Fruit fly (Drosophila melanogaster): ENCODE results near the gene qjt.

Gene qjt

dm6 chr3L:17478826-17479225 is at the start of gene qjt, which contains the start of gene CG13733:
Gene qjt (plus strand): TSS chr3L:17479096.
Gene CG13733 (minus strand): TSS chr3L:17478926.
- no peak for TF ChIP-seq Ets98B (GFP tag; IDR thresholded peaks at IDR 0.05)
- TF ChIP-seq CG13204 (GFP tag; optimal IDR thresholded peaks at IDR 0.05) = no peak

DNA sequence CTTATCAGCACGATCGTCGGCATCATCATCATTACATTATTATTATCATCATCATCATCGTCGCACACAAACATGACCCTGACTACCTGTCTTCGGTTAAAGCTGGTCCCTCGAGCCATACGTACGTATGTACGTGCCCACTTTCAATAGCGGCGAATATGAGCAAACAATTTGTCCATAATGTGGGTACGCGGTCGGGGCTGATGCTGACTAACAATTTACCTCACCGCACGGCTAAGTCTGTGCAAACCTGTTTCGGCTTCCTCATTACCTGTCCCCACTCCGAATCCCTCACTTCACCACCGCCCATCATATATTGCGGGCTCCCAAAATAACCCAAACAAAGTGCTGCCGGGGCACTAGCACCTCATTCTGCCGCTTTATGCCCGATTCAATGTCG is 48.5 kb upstream of the qjt start:
- TF ChIP-seq CG15710 (tag; optimal IDR thresholded peaks at IDR 0.05) (no peak), Pif1A (GFP tag; optimal IDR thresholded peaks at IDR 0.05) (no peak), EcR (GFP tag; optimal IDR thresholded peaks at IDR 0.05) (peak; percentile 39), fd96Ca (GFP tag; IDR thresholded peaks at IDR 0.05) (0 out of 3 replicates have a peak, but pooled peaks have one; percentile 23), gl (tag; optimal IDR thresholded peaks at IDR 0.05) (no peak), CG17806 (tag; optimal IDR thresholded peaks at IDR 0.05) (no peak), CG9948 (tag; optimal IDR thresholded peaks at IDR 0.05) (no peak), CG34367 (tag; optimal IDR thresholded peaks at IDR 0.05) (no peak), CG32121 (GFP tag; IDR thresholded peaks at IDR 0.05) (no peak), CG12605 (GFP tag; IDR thresholded peaks at IDR 0.05) (no peak), CG4496 (GFP tag; IDR thresholded peaks at IDR 0.05) (peak; percentile 50; the same call in 2 of the 3 replicates), D1 (tag; optimal IDR thresholded peaks at IDR 0.05) (no peak), Ets98B (GFP tag; IDR thresholded peaks at IDR 0.05) (no peak), CG14655 (GFP tag; optimal IDR thresholded peaks at IDR 0.05) (no peak), CG10348 (GFP tag; IDR thresholded peaks at IDR 0.05) (no peak), Snoo (tag; optimal IDR thresholded peaks at IDR 0.05) (no peak), CG13204 (GFP tag; optimal IDR thresholded peaks at IDR 0.05) (no peak), Pif1B (GFP tag; optimal IDR thresholded peaks at IDR 0.05) (no peak), CG8301 (tag; optimal IDR thresholded peaks at IDR 0.05) (no peak), rn (GFP tag; IDR thresholded peaks at IDR 0.05) (no peak), CG8159 (tag; optimal IDR thresholded peaks at IDR 0.05) (no peak)

- peak; percentile 18 for TF ChIP-seq CG8301 (tag; optimal IDR thresholded peaks at IDR 0.05)
- TF ChIP-seq CG13204 (GFP tag; optimal IDR thresholded peaks at IDR 0.05) = no peak
- TF ChIP-seq gl (tag; optimal IDR thresholded peaks at IDR 0.05) = no peak
- TF ChIP-seq CG34367 (tag; optimal IDR thresholded peaks at IDR 0.05) = no peak
- TF ChIP-seq Pif1A (GFP tag; optimal IDR thresholded peaks at IDR 0.05) = peak; percentile 32
- TF ChIP-seq CG12605 (GFP tag; IDR thresholded peaks at IDR 0.05) = peak; percentile 15; the same call in 1 of the 2 replicates
- no peak for TF ChIP-seq CG32121 (GFP tag; IDR thresholded peaks at IDR 0.05)
- TF ChIP-seq Snoo (tag; optimal IDR thresholded peaks at IDR 0.05) = no peak
- TF ChIP-seq CG14655 (GFP tag; optimal IDR thresholded peaks at IDR 0.05) = peak; percentile 30
- TF ChIP-seq CG8159 (tag; optimal IDR thresholded peaks at IDR 0.05) = peak; percentile 33
- no peak for TF ChIP-seq CG15710 (tag; optimal IDR thresholded peaks at IDR 0.05)
- no peak for TF ChIP-seq EcR (GFP tag; optimal IDR thresholded peaks at IDR 0.05)
- TF ChIP-seq rn (GFP tag; IDR thresholded peaks at IDR 0.05) = no peak
- TF ChIP-seq CG9948 (tag; optimal IDR thresholded peaks at IDR 0.05) = no peak
- no peak for TF ChIP-seq CG17806 (tag; optimal IDR thresholded peaks at IDR 0.05)
- no peak for TF ChIP-seq CG10348 (GFP tag; IDR thresholded peaks at IDR 0.05)
- TF ChIP-seq fd96Ca (GFP tag; IDR thresholded peaks at IDR 0.05) = no peak
- no peak for TF ChIP-seq Pif1B (GFP tag; optimal IDR thresholded peaks at IDR 0.05)
- TF ChIP-seq CG4496 (GFP tag; IDR thresholded peaks at IDR 0.05) = no peak
- TF ChIP-seq Ets98B (GFP tag; IDR thresholded peaks at IDR 0.05) = no peak
- TF ChIP-seq D1 (tag; optimal IDR thresholded peaks at IDR 0.05) = no peak
Observed at dm6 chr3L:17430957-17431585, 47.8 kb upstream of the qjt start.

DNA sequence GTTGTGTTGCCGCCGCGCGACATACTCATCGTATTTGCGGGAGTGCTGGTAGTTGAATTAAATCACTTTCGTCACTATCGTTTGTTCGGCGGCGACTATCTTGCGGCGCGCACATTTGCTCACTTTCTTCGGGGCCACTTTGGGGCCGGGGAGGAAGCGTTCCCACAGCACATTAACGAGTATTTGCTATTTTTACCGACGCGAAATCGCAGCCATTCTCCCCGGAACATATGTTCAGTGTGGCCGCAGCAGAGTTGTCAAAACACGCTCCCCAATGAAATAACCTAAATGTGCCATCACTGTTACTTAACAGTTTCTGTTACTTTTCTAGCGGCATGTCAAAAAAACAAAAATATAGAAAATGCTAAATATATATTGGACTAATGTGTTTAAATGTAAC is 45.9 kb upstream of the qjt start, which contains the start of gene frc:
Gene frc (minus strand): TSS at position 244 of the 400 bp plus-strand sequence.
- TF ChIP-seq fd96Ca (GFP tag; IDR thresholded peaks at IDR 0.05) = no peak
- TF ChIP-seq CG12605 (GFP tag; IDR thresholded peaks at IDR 0.05) = 0 out of 2 replicates have a peak, but pooled peaks have one; percentile 24
- TF ChIP-seq CG32121 (GFP tag; IDR thresholded peaks at IDR 0.05) = peak; percentile 43; the same call in 1 of the 2 replicates
- TF ChIP-seq EcR (GFP tag; optimal IDR thresholded peaks at IDR 0.05) = no peak
- no peak for TF ChIP-seq Pif1B (GFP tag; optimal IDR thresholded peaks at IDR 0.05)
- TF ChIP-seq Pif1A (GFP tag; optimal IDR thresholded peaks at IDR 0.05) = no peak
- TF ChIP-seq CG4496 (GFP tag; IDR thresholded peaks at IDR 0.05) = peak; percentile 61; the same call in 2 of the 3 replicates

dm6 chr3L:17433555-17433954 is 45.3 kb upstream of the qjt start, which contains the start of the genes Coq4 and CG32176:
Gene Coq4 (minus strand): TSS chr3L:17433621.
Gene CG32176 (plus strand): TSS chr3L:17433868.
- peak; percentile 94 for TF ChIP-seq CG8159 (tag; optimal IDR thresholded peaks at IDR 0.05)
- TF ChIP-seq CG15710 (tag; optimal IDR thresholded peaks at IDR 0.05) = peak; percentile 95
- peak; percentile 91 for TF ChIP-seq D1 (tag; optimal IDR thresholded peaks at IDR 0.05)
- peak; percentile 93 for TF ChIP-seq CG34367 (tag; optimal IDR thresholded peaks at IDR 0.05)
- peak; percentile 86 for TF ChIP-seq gl (tag; optimal IDR thresholded peaks at IDR 0.05)
- peak; percentile 97 for TF ChIP-seq Ets98B (GFP tag; IDR thresholded peaks at IDR 0.05)
- TF ChIP-seq Pif1B (GFP tag; optimal IDR thresholded peaks at IDR 0.05) = peak; percentile 95
- TF ChIP-seq EcR (GFP tag; optimal IDR thresholded peaks at IDR 0.05) = no peak
- peak; percentile 97 for TF ChIP-seq Pif1A (GFP tag; optimal IDR thresholded peaks at IDR 0.05)
- TF ChIP-seq CG32121 (GFP tag; IDR thresholded peaks at IDR 0.05) = peak; percentile 98
- peak; percentile 95 for TF ChIP-seq rn (GFP tag; IDR thresholded peaks at IDR 0.05)
- peak; percentile 93 for TF ChIP-seq CG12605 (GFP tag; IDR thresholded peaks at IDR 0.05)
- peak; percentile 85 for TF ChIP-seq CG10348 (GFP tag; IDR thresholded peaks at IDR 0.05)
- TF ChIP-seq CG9948 (tag; optimal IDR thresholded peaks at IDR 0.05) = peak; percentile 95
- peak; percentile 95 for TF ChIP-seq Snoo (tag; optimal IDR thresholded peaks at IDR 0.05)
- TF ChIP-seq CG17806 (tag; optimal IDR thresholded peaks at IDR 0.05) = peak; percentile 96
- peak; percentile 74 for TF ChIP-seq CG13204 (GFP tag; optimal IDR thresholded peaks at IDR 0.05)
- peak; percentile 94 for TF ChIP-seq fd96Ca (GFP tag; IDR thresholded peaks at IDR 0.05)
- peak; percentile 95 for TF ChIP-seq CG14655 (GFP tag; optimal IDR thresholded peaks at IDR 0.05)
- TF ChIP-seq CG4496 (GFP tag; IDR thresholded peaks at IDR 0.05) = peak; percentile 98
- peak; percentile 96 for TF ChIP-seq CG8301 (tag; optimal IDR thresholded peaks at IDR 0.05)
